Fruit fly (Drosophila melanogaster) whole organism, wandering third instar larva: Measurements from ENCODE around the gene CG31381.

Experiments
- psq ChIP-seq: fragments of 200-800 bp; sonication (Bioruptor generic); optimal IDR thresholded peaks from 3 replicates; lab custom pipeline; 2017; ENCODE audit warnings: missing biosample characterization, mild to moderate bottlenecking, missing genetic modification characterization, moderate library complexity
- sage ChIP-seq: fragments of 200-800 bp; sonication (Bioruptor generic); optimal IDR thresholded peaks from 2 replicates; lab custom pipeline; 2016; ENCODE audit warnings: missing biosample characterization, mild to moderate bottlenecking, missing genetic modification characterization

DNA sequence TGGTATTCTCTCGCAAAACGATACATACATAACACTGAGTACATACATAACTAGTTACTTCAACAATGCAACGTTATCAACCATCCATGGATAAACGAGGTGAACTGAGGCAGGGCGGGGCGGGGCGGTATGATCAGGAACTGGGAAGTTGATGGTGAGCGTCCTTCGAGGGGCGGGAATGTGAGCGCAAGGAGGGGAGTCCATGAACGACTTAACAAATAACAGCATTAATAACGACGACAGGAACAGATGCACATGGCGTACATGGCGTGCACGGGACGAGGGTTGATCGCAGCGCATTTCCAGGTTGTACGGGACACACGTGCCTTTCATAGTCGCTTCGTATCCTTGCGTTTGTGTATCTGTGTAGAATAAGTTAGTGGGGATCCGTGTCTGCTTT lies 8.9 kb upstream of the CG31381 start:
- TF ChIP-seq psq (GFP tag; lab: Kevin White, UChicago) (no peak), sage (GFP tag; lab: Kevin White, UChicago) (no peak)
